Fruit fly (Drosophila melanogaster) whole organism, embryonic: ENCODE measurements around the gene OtopLc.

ENCODE experiments used
- BEAF-32 ChIP-seq: fragments of 200-800 bp; sonication (Bioruptor generic); optimal IDR thresholded peaks from 3 replicates; lab custom pipeline; 2017; ENCODE audit warnings: missing biosample characterization, missing genetic modification characterization, mild to moderate bottlenecking, moderate library complexity, missing genetic modification reagents
- CG10321 ChIP-seq: fragments of 200-800 bp; sonication (Bioruptor generic); IDR thresholded peaks from 2 replicates; pipeline ENCODE4 v1.3.6; 2022; ENCODE audit warnings: missing biosample characterization, missing genetic modification characterization
- CG10431 ChIP-seq: fragments of 200-800 bp; sonication (Bioruptor generic); optimal IDR thresholded peaks from 3 replicates; lab custom pipeline; 2018; ENCODE audit warnings: missing biosample characterization, mild to moderate bottlenecking, missing genetic modification characterization
- CG11398 ChIP-seq: fragments of 200-800 bp; sonication (Bioruptor generic); optimal IDR thresholded peaks from 2 replicates; lab custom pipeline; 2016; ENCODE audit warnings: missing biosample characterization, missing genetic modification characterization
- CG11456 ChIP-seq: fragments of 200-800 bp; sonication (Bioruptor generic); IDR thresholded peaks from 3 replicates; pipeline ENCODE4 v1.3.6; 2022; ENCODE audit warnings: missing biosample characterization, missing genetic modification characterization
- CG1233 ChIP-seq: fragments of 200-800 bp; sonication (Bioruptor generic); optimal IDR thresholded peaks from 4 replicates; lab custom pipeline; 2018; ENCODE audit warnings: missing biosample characterization, mild to moderate bottlenecking, missing genetic modification characterization
- CG14441 ChIP-seq: fragments of 200-800 bp; sonication (Bioruptor generic); IDR thresholded peaks from 2 replicates; pipeline ENCODE4 v1.3.6; 2022; ENCODE audit warnings: missing biosample characterization, missing genetic modification characterization
- CG14965 ChIP-seq: fragments of 200-800 bp; sonication (Bioruptor generic); optimal IDR thresholded peaks from 2 replicates; lab custom pipeline; 2016; ENCODE audit warnings: missing biosample characterization, missing genetic modification characterization, borderline replicate concordance
- CG17802 ChIP-seq: fragments of 200-800 bp; sonication (Bioruptor generic); optimal IDR thresholded peaks from 2 replicates; lab custom pipeline; 2018; ENCODE audit warnings: missing biosample characterization, mild to moderate bottlenecking, missing genetic modification characterization, moderate library complexity
- CG18619 ChIP-seq: fragments of 200-800 bp; sonication (Bioruptor generic); optimal IDR thresholded peaks from 3 replicates; lab custom pipeline; 2017; ENCODE audit warnings: missing biosample characterization, mild to moderate bottlenecking, missing genetic modification characterization
- CG2120 ChIP-seq: fragments of 200-800 bp; sonication (Bioruptor generic); optimal IDR thresholded peaks from 3 replicates; lab custom pipeline; 2016; ENCODE audit warnings: missing biosample characterization, missing genetic modification characterization
- CG2199 ChIP-seq: fragments of 200-800 bp; sonication (Bioruptor generic); IDR thresholded peaks from 3 replicates; pipeline ENCODE4 v1.3.6; 2022; ENCODE audit warnings: missing biosample characterization, missing genetic modification characterization
- CG31441 ChIP-seq: fragments of 200-800 bp; sonication (Bioruptor generic); IDR thresholded peaks from 2 replicates; pipeline ENCODE4 v1.3.6; 2022; ENCODE audit warnings: missing biosample characterization, missing genetic modification characterization
- CG32767 ChIP-seq: fragments of 200-800 bp; sonication (Bioruptor generic); IDR thresholded peaks from 2 replicates; pipeline ENCODE4 v1.3.6; 2022; ENCODE audit warnings: missing biosample characterization, missing genetic modification characterization
- CG5245 ChIP-seq: fragments of 200-800 bp; sonication (Bioruptor generic); optimal IDR thresholded peaks from 3 replicates; lab custom pipeline; 2016; ENCODE audit warnings: missing biosample characterization, missing genetic modification characterization
- CG6765 ChIP-seq: fragments of 200-800 bp; sonication (Bioruptor generic); optimal IDR thresholded peaks from 3 replicates; lab custom pipeline; 2017; ENCODE audit warnings: missing biosample characterization, mild to moderate bottlenecking, missing genetic modification characterization
- CG7928 ChIP-seq: fragments of 200-800 bp; sonication (Bioruptor generic); optimal IDR thresholded peaks from 2 replicates; lab custom pipeline; 2017; ENCODE audit warnings: missing biosample characterization, mild to moderate bottlenecking, missing genetic modification characterization
- CG8089 ChIP-seq: fragments of 200-800 bp; sonication (Bioruptor generic); optimal IDR thresholded peaks from 3 replicates; lab custom pipeline; 2016; ENCODE audit warnings: missing biosample characterization, missing genetic modification characterization
- CG8290 ChIP-seq, 3 experiments: fragments of 200-800 bp; sonication (Bioruptor generic); optimal IDR thresholded peaks; 2 replicates each; lab custom pipeline; 2016 to 2019; ENCODE audit warnings: missing biosample characterization in 3 of 3, missing genetic modification characterization in 3 of 3, mild to moderate bottlenecking in 2 of 3, moderate library complexity in 1 of 3
- CG9215 ChIP-seq: fragments of 200-800 bp; sonication (Bioruptor generic); IDR thresholded peaks from 2 replicates; pipeline ENCODE4 v1.3.6; 2022; ENCODE audit warnings: missing biosample characterization, missing genetic modification characterization
- CG9727 ChIP-seq: fragments of 200-800 bp; sonication (Bioruptor generic); optimal IDR thresholded peaks from 3 replicates; lab custom pipeline; 2017; ENCODE audit warnings: missing biosample characterization, mild to moderate bottlenecking, missing genetic modification characterization
- CHES-1-like ChIP-seq: fragments of 200-800 bp; sonication (Bioruptor generic); optimal IDR thresholded peaks from 2 replicates; lab custom pipeline; 2016; ENCODE audit warnings: missing biosample characterization, missing genetic modification characterization
- CkIIα-i1 ChIP-seq: fragments of 200-800 bp; sonication (Bioruptor generic); IDR thresholded peaks from 2 replicates; pipeline ENCODE4 v1.3.6; 2022; ENCODE audit warnings: missing biosample characterization, missing genetic modification characterization
- HLHmδ ChIP-seq: fragments of 200-800 bp; sonication (Bioruptor generic); optimal IDR thresholded peaks from 2 replicates; lab custom pipeline; 2018; ENCODE audit warnings: missing biosample characterization, mild to moderate bottlenecking, missing genetic modification characterization, moderate library complexity
- HmgZ ChIP-seq: fragments of 200-800 bp; sonication (Bioruptor generic); optimal IDR thresholded peaks from 2 replicates; lab custom pipeline; 2018; ENCODE audit warnings: missing biosample characterization, mild to moderate bottlenecking, missing genetic modification characterization
- Hr51 ChIP-seq, 2 experiments: fragments of 200-800 bp; sonication (Bioruptor generic); optimal IDR thresholded peaks; 2 replicates in 1 of 2; 3 replicates in 1 of 2; lab custom pipeline; 2016 to 2018; ENCODE audit warnings: missing biosample characterization in 2 of 2, missing genetic modification characterization in 2 of 2, mild to moderate bottlenecking in 1 of 2, moderate library complexity in 1 of 2
- Lim3 ChIP-seq: fragments of 200-800 bp; sonication (Bioruptor generic); IDR thresholded peaks from 2 replicates; pipeline ENCODE4 v1.3.6; 2022; ENCODE audit warnings: missing biosample characterization, missing genetic modification characterization
- MBD-R2 ChIP-seq: fragments of 200-800 bp; sonication (Bioruptor generic); IDR thresholded peaks from 2 replicates; pipeline ENCODE4 v1.3.6; 2022; ENCODE audit warnings: missing biosample characterization, missing genetic modification characterization
- Max ChIP-seq: fragments of 200-800 bp; sonication (Bioruptor generic); optimal IDR thresholded peaks from 2 replicates; lab custom pipeline; 2016; ENCODE audit warnings: missing biosample characterization, mild to moderate bottlenecking, missing genetic modification characterization
- Mes4 ChIP-seq: fragments of 200-800 bp; sonication (Bioruptor generic); optimal IDR thresholded peaks from 2 replicates; lab custom pipeline; 2016; ENCODE audit warnings: missing biosample characterization, missing genetic modification characterization
- Nf-YC ChIP-seq: fragments of 200-800 bp; optimal IDR thresholded peaks from 3 replicates; lab custom pipeline; 2019; ENCODE audit warnings: missing biosample characterization, mild to moderate bottlenecking, missing genetic modification characterization, moderate library complexity
- Pdp1 ChIP-seq, 2 experiments: fragments of 200-800 bp; sonication (Bioruptor generic); optimal IDR thresholded peaks; 3 replicates each; lab custom pipeline; 2016; ENCODE audit warnings: missing biosample characterization in 2 of 2, missing genetic modification characterization in 2 of 2, mild to moderate bottlenecking in 1 of 2, moderate library complexity in 1 of 2
- Side ChIP-seq: fragments of 200-800 bp; sonication (Bioruptor generic); optimal IDR thresholded peaks from 2 replicates; lab custom pipeline; 2016; ENCODE audit warnings: missing biosample characterization, missing genetic modification characterization
- Sox100B ChIP-seq: fragments of 200-800 bp; sonication (Bioruptor generic); optimal IDR thresholded peaks from 3 replicates; lab custom pipeline; 2018; ENCODE audit warnings: missing biosample characterization, mild to moderate bottlenecking, missing genetic modification characterization
- Sox102F ChIP-seq: fragments of 200-800 bp; sonication (Bioruptor generic); optimal IDR thresholded peaks from 2 replicates; lab custom pipeline; 2018; ENCODE audit warnings: missing biosample characterization, mild to moderate bottlenecking, missing genetic modification characterization, moderate library complexity
- Ssrp ChIP-seq: fragments of 200-800 bp; sonication (Bioruptor generic); optimal IDR thresholded peaks from 2 replicates; lab custom pipeline; 2018; ENCODE audit warnings: missing biosample characterization, mild to moderate bottlenecking, missing genetic modification characterization, moderate library complexity
- Xrp1 ChIP-seq: fragments of 200-800 bp; sonication (Bioruptor generic); IDR thresholded peaks from 2 replicates; pipeline ENCODE4 v1.3.6; 2022; ENCODE audit warnings: missing biosample characterization, missing genetic modification characterization
- ab ChIP-seq: fragments of 200-800 bp; sonication (Bioruptor generic); optimal IDR thresholded peaks from 2 replicates; lab custom pipeline; 2016; ENCODE audit warnings: missing biosample characterization, missing genetic modification characterization
- ac ChIP-seq: fragments of 200-800 bp; sonication (Bioruptor generic); optimal IDR thresholded peaks from 3 replicates; lab custom pipeline; 2017; ENCODE audit warnings: missing biosample characterization, mild to moderate bottlenecking, missing genetic modification characterization
- dmrt11E ChIP-seq: fragments of 200-800 bp; sonication (Bioruptor generic); optimal IDR thresholded peaks from 3 replicates; lab custom pipeline; 2018; ENCODE audit warnings: missing biosample characterization, mild to moderate bottlenecking, missing genetic modification characterization, moderate library complexity
- fd96Cb ChIP-seq: fragments of 200-800 bp; sonication (Bioruptor generic); optimal IDR thresholded peaks from 2 replicates; lab custom pipeline; 2018; ENCODE audit warnings: missing biosample characterization, mild to moderate bottlenecking, missing genetic modification characterization, moderate library complexity
- hkb ChIP-seq, 2 experiments: fragments of 200-800 bp in 1 of 2; fragments of >200 bp in 1 of 2; sonication (Bioruptor generic) in 1 of 2; IDR thresholded peaks in 1 of 2; optimal IDR thresholded peaks in 1 of 2; 2 replicates each; pipeline versions ENCODE4 v1.3.6 to Lab custom; 2017 to 2022; ENCODE audit warnings: missing biosample characterization in 1 of 2, missing genetic modification characterization in 1 of 2
- hth ChIP-seq: fragments of >200 bp; optimal IDR thresholded peaks from 2 replicates; lab custom pipeline; 2017; ENCODE audit warnings: inconsistent platforms
- odd ChIP-seq: fragments of 200-800 bp; sonication (Bioruptor generic); optimal IDR thresholded peaks from 2 replicates; lab custom pipeline; 2017; ENCODE audit warnings: missing biosample characterization, mild to moderate bottlenecking, missing genetic modification characterization
- org-1 ChIP-seq: fragments of 200-800 bp; sonication (Bioruptor generic); optimal IDR thresholded peaks from 2 replicates; lab custom pipeline; 2017; ENCODE audit warnings: missing biosample characterization, missing genetic modification characterization
- sna ChIP-seq: fragments of 200-800 bp; sonication (Bioruptor generic); IDR thresholded peaks from 2 replicates; pipeline ENCODE4 v1.3.6; 2022; ENCODE audit warnings: missing biosample characterization, missing genetic modification characterization; ENCODE audit not compliant: partially characterized antibody
- sqz ChIP-seq: fragments of 200-800 bp; sonication (Bioruptor generic); optimal IDR thresholded peaks from 3 replicates; lab custom pipeline; 2018; ENCODE audit warnings: missing biosample characterization, mild to moderate bottlenecking, missing genetic modification characterization
- sug ChIP-seq: fragments of 200-800 bp; optimal IDR thresholded peaks from 2 replicates; lab custom pipeline; 2019; ENCODE audit warnings: missing biosample characterization, mild to moderate bottlenecking, missing genetic modification characterization, moderate library complexity
- vfl ChIP-seq: fragments of 200-800 bp; sonication (Bioruptor generic); optimal IDR thresholded peaks from 2 replicates; lab custom pipeline; 2016; ENCODE audit warnings: missing biosample characterization, missing genetic modification characterization
- zfh1 ChIP-seq: fragments of 200-800 bp; sonication (Bioruptor generic); IDR thresholded peaks from 3 replicates; pipeline ENCODE4 v1.3.6; 2022; ENCODE audit warnings: missing biosample characterization, missing genetic modification characterization

Gene OtopLc

DNA sequence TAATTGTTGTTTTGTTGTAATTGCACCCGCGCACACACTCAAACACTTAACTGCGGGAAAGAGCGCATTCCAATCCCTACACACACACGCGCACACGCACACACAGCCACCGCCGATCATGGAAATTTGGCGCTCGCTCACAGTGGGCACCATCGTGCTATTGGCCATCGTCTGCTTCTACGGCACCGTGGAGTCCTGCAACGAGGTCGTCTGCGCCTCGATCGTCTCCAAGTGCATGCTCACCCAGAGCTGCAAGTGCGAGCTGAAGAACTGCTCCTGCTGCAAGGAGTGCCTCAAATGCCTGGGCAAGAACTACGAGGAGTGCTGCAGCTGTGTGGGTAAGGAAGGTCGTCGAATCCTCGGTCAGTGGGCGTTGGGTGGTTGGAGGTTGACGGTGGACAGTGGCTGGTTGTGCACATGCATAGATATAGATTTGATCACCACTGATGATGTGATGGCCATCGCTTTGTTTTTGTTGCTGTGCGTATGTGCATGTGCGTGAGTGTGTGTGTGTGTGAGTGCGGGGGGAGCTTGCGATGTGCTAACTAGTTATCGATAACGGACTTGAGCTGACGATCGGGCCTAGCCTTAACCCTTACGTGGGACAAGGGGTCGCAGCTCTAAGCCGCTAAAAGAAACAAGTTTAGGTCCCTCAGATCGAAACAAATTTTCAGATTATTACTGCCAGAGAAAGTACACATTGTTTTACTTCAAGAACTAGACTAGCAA lies 28.2 kb upstream of the OtopLc start (continued):
- TF ChIP-seq BEAF-32 (GFP tag; lab: Kevin White, UChicago) (peak; percentile 63), Mes4 (GFP tag; lab: Kevin White, UChicago) (no peak), Side (GFP tag; lab: Kevin White, UChicago) (no peak), Ssrp (tag; lab: Kevin White, UChicago) (no peak), Lim3 (GFP tag; lab: Robert Waterston, UW) (no peak), hkb (optimal IDR thresholded peaks at IDR 0.05; lab: Kevin White, UChicago) (no peak), hkb (GFP tag; IDR thresholded peaks at IDR 0.05; lab: Robert Waterston, UW) (no peak), Pdp1 (GFP tag; optimal IDR thresholded peaks at IDR 0.05; lab: Kevin White, UChicago) (peak in 1 of 2 experiments; percentile 5), HmgZ (tag; lab: Kevin White, UChicago) (no peak), CG6765 (GFP tag; lab: Kevin White, UChicago) (no peak), fd96Cb (tag; lab: Kevin White, UChicago) (no peak), Nf-YC (tag; lab: Kevin White, UChicago) (no peak), sug (tag; lab: Kevin White, UChicago) (no peak), CG10321 (GFP tag; lab: Robert Waterston, UW) (no peak), CG9215 (no peak), CG10431 (GFP tag; lab: Kevin White, UChicago) (no peak), CG11456 (GFP tag; lab: Robert Waterston, UW) (no peak), Xrp1 (GFP tag; lab: Robert Waterston, UW) (no peak), CG2199 (GFP tag; lab: Robert Waterston, UW) (no peak), CG18619 (GFP tag; lab: Kevin White, UChicago) (no peak), CG7928 (GFP tag; lab: Kevin White, UChicago) (no peak), CG14441 (no peak), CHES-1-like (GFP tag; lab: Kevin White, UChicago) (no peak), odd (GFP tag; lab: Kevin White, UChicago) (no peak), Sox102F (GFP tag; lab: Kevin White, UChicago) (no peak), org-1 (GFP tag; lab: Kevin White, UChicago) (no peak), ac (GFP tag; lab: Kevin White, UChicago) (no peak), Sox100B (no peak), HLHmδ (GFP tag; lab: Kevin White, UChicago) (no peak), sna (GFP tag; lab: Robert Waterston, UW) (no peak), zfh1 (GFP tag; lab: Robert Waterston, UW) (no peak), CG8089 (GFP tag; lab: Kevin White, UChicago) (no peak), CG8290 (GFP tag; optimal IDR thresholded peaks at IDR 0.05; lab: Kevin White, UChicago) (no peak), CG8290 (tag; optimal IDR thresholded peaks at IDR 0.05; lab: Kevin White, UChicago) (no peak), CG32767 (no peak), Hr51 (GFP tag; optimal IDR thresholded peaks at IDR 0.05; lab: Kevin White, UChicago) (no peak), CG5245 (GFP tag; lab: Kevin White, UChicago) (no peak), vfl (no peak), CkIIα-i1 (GFP tag; lab: Robert Waterston, UW) (no peak), hth (lab: Kevin White, UChicago) (no peak), CG31441 (GFP tag; lab: Robert Waterston, UW) (no peak), Max (no peak), dmrt11E (no peak), CG9727 (GFP tag; lab: Kevin White, UChicago) (no peak), CG14965 (no peak), CG17802 (tag; lab: Kevin White, UChicago) (no peak), CG1233 (no peak), sqz (no peak), CG11398 (GFP tag; lab: Kevin White, UChicago) (no peak), ab (GFP tag; lab: Kevin White, UChicago) (no peak), MBD-R2 (no peak), CG2120 (GFP tag; lab: Kevin White, UChicago) (no peak)
